Fruit fly (Drosophila melanogaster) whole organism, pupa: Measurements from ENCODE around the gene fwe.
A peak's percentile ranks its signal among the peaks of the same experiment; 100 is the strongest.

Source experiments
- CG10348 ChIP-seq: fragments of 200-800 bp; sonication (Bioruptor generic); IDR thresholded peaks from 2 replicates; pipeline ENCODE4 v1.3.6; 2022; ENCODE audit warnings: missing biosample characterization, missing genetic modification characterization
- CG12605 ChIP-seq: fragments of 200-800 bp; sonication (Bioruptor generic); IDR thresholded peaks from 2 replicates; pipeline ENCODE4 v1.3.6; 2022; ENCODE audit warnings: missing biosample characterization, missing genetic modification characterization
- CG13204 ChIP-seq: fragments of 200-800 bp; sonication (Bioruptor generic); optimal IDR thresholded peaks from 2 replicates; lab custom pipeline; 2018; ENCODE audit warnings: missing biosample characterization, mild to moderate bottlenecking, missing genetic modification characterization, moderate library complexity
- CG14655 ChIP-seq: fragments of 200-800 bp; sonication (Bioruptor generic); optimal IDR thresholded peaks from 3 replicates; lab custom pipeline; 2017; ENCODE audit warnings: mild to moderate bottlenecking, missing biosample characterization, missing genetic modification reagents, missing genetic modification characterization
- CG15710 ChIP-seq: fragments of 200-800 bp; sonication (Bioruptor generic); optimal IDR thresholded peaks from 2 replicates; lab custom pipeline; 2018; ENCODE audit warnings: missing biosample characterization, mild to moderate bottlenecking, missing genetic modification characterization, moderate library complexity
- CG17806 ChIP-seq: fragments of 200-800 bp; sonication (Bioruptor generic); optimal IDR thresholded peaks from 2 replicates; lab custom pipeline; 2018; ENCODE audit warnings: missing biosample characterization, mild to moderate bottlenecking, missing genetic modification characterization, moderate library complexity
- CG32121 ChIP-seq: fragments of 200-800 bp; sonication (Bioruptor generic); IDR thresholded peaks from 2 replicates; pipeline ENCODE4 v1.3.6; 2022; ENCODE audit warnings: missing biosample characterization, missing genetic modification characterization
- CG34367 ChIP-seq: fragments of 200-800 bp; sonication (Bioruptor generic); optimal IDR thresholded peaks from 2 replicates; lab custom pipeline; 2018; ENCODE audit warnings: missing biosample characterization, mild to moderate bottlenecking, missing genetic modification characterization
- CG4496 ChIP-seq: fragments of 200-800 bp; sonication (Bioruptor generic); IDR thresholded peaks from 3 replicates; pipeline ENCODE4 v1.3.6; 2022; ENCODE audit warnings: missing biosample characterization, missing genetic modification characterization
- CG8159 ChIP-seq: fragments of 200-800 bp; sonication (Bioruptor generic); optimal IDR thresholded peaks from 3 replicates; lab custom pipeline; 2018; ENCODE audit warnings: missing biosample characterization, mild to moderate bottlenecking, missing genetic modification characterization, moderate library complexity
- CG8301 ChIP-seq: fragments of 200-800 bp; sonication (Bioruptor generic); optimal IDR thresholded peaks from 2 replicates; lab custom pipeline; 2018; ENCODE audit warnings: missing biosample characterization, mild to moderate bottlenecking, missing genetic modification characterization
- CG9948 ChIP-seq: fragments of 200-800 bp; sonication (Bioruptor generic); optimal IDR thresholded peaks from 2 replicates; lab custom pipeline; 2018; ENCODE audit warnings: missing biosample characterization, mild to moderate bottlenecking, missing genetic modification characterization, moderate library complexity
- D1 ChIP-seq: fragments of 200-800 bp; sonication (Bioruptor generic); optimal IDR thresholded peaks from 2 replicates; lab custom pipeline; 2018; ENCODE audit warnings: missing biosample characterization, mild to moderate bottlenecking, missing genetic modification characterization, moderate library complexity
- EcR ChIP-seq: fragments of 200-800 bp; sonication (Bioruptor generic); optimal IDR thresholded peaks from 3 replicates; lab custom pipeline; 2019; ENCODE audit warnings: missing biosample characterization, missing genetic modification characterization, mild to moderate bottlenecking, moderate library complexity, missing genetic modification reagents
- Ets98B ChIP-seq: fragments of 200-800 bp; sonication (Bioruptor generic); IDR thresholded peaks from 2 replicates; pipeline ENCODE4 v1.3.6; 2022; ENCODE audit warnings: missing biosample characterization, missing genetic modification characterization
- Pif1A ChIP-seq: fragments of 200-800 bp; sonication (Bioruptor generic); optimal IDR thresholded peaks from 3 replicates; lab custom pipeline; 2016; ENCODE audit warnings: missing biosample characterization, missing genetic modification characterization
- Pif1B ChIP-seq: fragments of 200-800 bp; sonication (Bioruptor generic); optimal IDR thresholded peaks from 3 replicates; lab custom pipeline; 2016; ENCODE audit warnings: missing biosample characterization, missing genetic modification characterization
- Snoo ChIP-seq: fragments of 200-800 bp; sonication (Bioruptor generic); optimal IDR thresholded peaks from 3 replicates; lab custom pipeline; 2017; ENCODE audit warnings: missing biosample characterization, mild to moderate bottlenecking, missing genetic modification characterization, inconsistent platforms
- fd96Ca ChIP-seq: fragments of 200-800 bp; sonication (Bioruptor generic); IDR thresholded peaks from 3 replicates; pipeline ENCODE4 v1.3.6; 2022; ENCODE audit warnings: missing biosample characterization, missing genetic modification characterization
- gl ChIP-seq: fragments of 200-800 bp; sonication (Bioruptor generic); optimal IDR thresholded peaks from 2 replicates; lab custom pipeline; 2018; ENCODE audit warnings: missing biosample characterization, mild to moderate bottlenecking, missing genetic modification characterization
- rn ChIP-seq: fragments of 200-800 bp; sonication (Bioruptor generic); IDR thresholded peaks from 2 replicates; pipeline ENCODE4 v1.3.6; 2022; ENCODE audit warnings: missing biosample characterization, missing genetic modification characterization

fwe gene

dm6 chr3L:15794311-15794710 is 21.9 kb downstream of the fwe start:
- no peak for TF ChIP-seq CG34367 (tag; lab: Kevin White, UChicago)

- TF ChIP-seq EcR (GFP tag; lab: Kevin White, UChicago) (no peak), rn (GFP tag; lab: Robert Waterston, UW) (no peak), CG32121 (GFP tag; lab: Robert Waterston, UW) (no peak), Pif1B (GFP tag; lab: Kevin White, UChicago) (no peak), CG14655 (GFP tag; lab: Kevin White, UChicago) (no peak), CG8159 (tag; lab: Kevin White, UChicago) (no peak), CG15710 (tag; lab: Kevin White, UChicago) (no peak), CG34367 (tag; lab: Kevin White, UChicago) (no peak), Pif1A (GFP tag; lab: Kevin White, UChicago) (no peak), Snoo (tag; lab: Kevin White, UChicago) (no peak), CG17806 (tag; lab: Kevin White, UChicago) (no peak), gl (tag; lab: Kevin White, UChicago) (no peak), fd96Ca (GFP tag; lab: Robert Waterston, UW) (no peak), D1 (tag; lab: Kevin White, UChicago) (no peak), CG13204 (GFP tag; lab: Kevin White, UChicago) (no peak)
Measured at dm6 chr3L:15791072-15791471, 25.1 kb downstream of the fwe start.

DNA sequence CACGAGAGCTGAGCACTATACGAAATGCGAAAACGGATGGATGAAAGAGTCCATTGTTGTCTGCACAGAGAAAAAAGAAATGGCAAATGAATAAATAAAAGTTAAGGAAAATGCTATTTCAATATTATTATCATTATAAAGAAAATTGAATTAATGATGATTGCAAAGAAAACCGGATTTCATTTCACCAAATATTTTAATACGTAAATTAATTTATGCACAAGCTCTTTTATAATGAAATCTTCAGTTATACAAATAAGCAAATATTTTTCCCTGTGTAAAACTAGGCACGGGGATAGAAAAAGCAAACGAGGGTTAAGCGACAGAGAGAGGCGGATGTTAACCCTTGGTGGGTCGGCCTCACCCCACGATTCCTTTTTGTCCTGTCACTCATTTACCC is 28.8 kb downstream of the fwe start:
- TF ChIP-seq CG8159 (tag; lab: Kevin White, UChicago) (peak; percentile 36), CG15710 (tag; lab: Kevin White, UChicago) (no peak), CG10348 (no peak)

DNA sequence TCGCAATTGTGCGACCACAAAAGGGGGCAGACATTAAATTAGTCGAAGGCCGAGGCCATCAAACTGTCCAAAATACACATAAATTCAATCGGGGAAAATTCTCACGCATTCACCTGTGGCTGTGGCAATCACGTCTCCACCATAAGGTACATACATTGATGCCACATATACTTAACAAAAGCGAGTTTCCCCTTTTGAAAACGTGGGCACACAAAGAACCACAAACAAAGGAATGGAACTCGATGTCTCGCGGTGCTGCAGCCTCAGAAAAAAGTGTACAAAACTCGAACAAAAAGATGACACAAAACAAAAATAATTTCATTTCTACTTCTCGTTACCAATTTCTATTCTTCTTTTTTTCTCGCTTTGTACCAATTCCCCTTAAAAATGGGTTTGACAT is 30.8 kb downstream of the fwe start:
- TF ChIP-seq CG4496 (GFP tag; lab: Robert Waterston, UW): no peak
- no peak for TF ChIP-seq Ets98B

dm6 chr3L:15778951-15779350 is 37.3 kb downstream of the fwe start:
- no peak for TF ChIP-seq CG8159 (tag; lab: Kevin White, UChicago)
- TF ChIP-seq CG17806 (tag; lab: Kevin White, UChicago): no peak
- TF ChIP-seq CG8301 (tag; lab: Kevin White, UChicago): no peak
- TF ChIP-seq CG15710 (tag; lab: Kevin White, UChicago): no peak
- no peak for TF ChIP-seq Pif1B (GFP tag; lab: Kevin White, UChicago)
- TF ChIP-seq Ets98B: no peak
- no peak for TF ChIP-seq fd96Ca (GFP tag; lab: Robert Waterston, UW)
- TF ChIP-seq Snoo (tag; lab: Kevin White, UChicago): no peak
- no peak for TF ChIP-seq D1 (tag; lab: Kevin White, UChicago)
- no peak for TF ChIP-seq CG32121 (GFP tag; lab: Robert Waterston, UW)
- no peak for TF ChIP-seq CG4496 (GFP tag; lab: Robert Waterston, UW)
- TF ChIP-seq rn (GFP tag; lab: Robert Waterston, UW): no peak

- TF ChIP-seq rn (GFP tag; lab: Robert Waterston, UW) (no peak), EcR (GFP tag; lab: Kevin White, UChicago) (no peak), CG13204 (GFP tag; lab: Kevin White, UChicago) (no peak), CG12605 (no peak), CG9948 (tag; lab: Kevin White, UChicago) (no peak), Snoo (tag; lab: Kevin White, UChicago) (no peak), CG15710 (tag; lab: Kevin White, UChicago) (no peak), CG32121 (GFP tag; lab: Robert Waterston, UW) (no peak), CG17806 (tag; lab: Kevin White, UChicago) (no peak), Pif1B (GFP tag; lab: Kevin White, UChicago) (no peak), fd96Ca (GFP tag; lab: Robert Waterston, UW) (no peak), CG14655 (GFP tag; lab: Kevin White, UChicago) (no peak), Ets98B (no peak), gl (tag; lab: Kevin White, UChicago) (no peak), CG8301 (tag; lab: Kevin White, UChicago) (no peak), CG10348 (no peak), Pif1A (GFP tag; lab: Kevin White, UChicago) (no peak), CG34367 (tag; lab: Kevin White, UChicago) (no peak)
Measured at dm6 chr3L:15777839-15778238, 38.4 kb downstream of the fwe start.

DNA sequence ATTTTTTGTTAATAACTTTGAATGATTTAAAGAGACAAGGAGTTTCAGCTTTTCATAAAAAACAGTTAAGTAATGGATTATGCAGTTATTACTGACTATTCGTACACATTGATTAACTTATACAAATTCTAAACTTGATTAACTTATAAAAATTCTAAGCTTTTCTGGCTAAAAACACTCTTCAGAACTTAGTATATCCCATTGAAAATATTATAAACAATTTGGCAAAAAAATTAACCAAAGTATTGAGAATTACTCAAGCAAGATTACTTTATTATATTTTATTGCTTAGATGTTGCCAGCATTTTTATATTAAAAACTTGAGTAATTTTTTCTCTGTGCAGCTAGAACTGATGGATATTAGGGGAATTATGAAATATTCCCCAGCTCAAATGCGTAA is 38.8 kb downstream of the fwe start:
- no peak for TF ChIP-seq CG9948 (tag; lab: Kevin White, UChicago)
- TF ChIP-seq Pif1A (GFP tag; lab: Kevin White, UChicago): no peak
- TF ChIP-seq gl (tag; lab: Kevin White, UChicago): no peak
- no peak for TF ChIP-seq CG34367 (tag; lab: Kevin White, UChicago)
- TF ChIP-seq CG13204 (GFP tag; lab: Kevin White, UChicago): no peak
- TF ChIP-seq CG8159 (tag; lab: Kevin White, UChicago): no peak
- no peak for TF ChIP-seq CG10348
- TF ChIP-seq EcR (GFP tag; lab: Kevin White, UChicago): no peak
- TF ChIP-seq CG12605: no peak
- TF ChIP-seq CG32121 (GFP tag; lab: Robert Waterston, UW): no peak
- TF ChIP-seq D1 (tag; lab: Kevin White, UChicago): no peak
- TF ChIP-seq CG4496 (GFP tag; lab: Robert Waterston, UW): no peak
- no peak for TF ChIP-seq rn (GFP tag; lab: Robert Waterston, UW)
- no peak for TF ChIP-seq CG15710 (tag; lab: Kevin White, UChicago)
- no peak for TF ChIP-seq Pif1B (GFP tag; lab: Kevin White, UChicago)
- TF ChIP-seq fd96Ca (GFP tag; lab: Robert Waterston, UW): no peak
- TF ChIP-seq Ets98B: no peak
- no peak for TF ChIP-seq CG8301 (tag; lab: Kevin White, UChicago)
- no peak for TF ChIP-seq Snoo (tag; lab: Kevin White, UChicago)
- no peak for TF ChIP-seq CG17806 (tag; lab: Kevin White, UChicago)
